Fruit fly (Drosophila melanogaster) whole organism, prepupa: Measurements from ENCODE around the gene CG18284.

Source experiments
- Blimp-1 ChIP-seq: fragments of 200-800 bp; sonication (Bioruptor generic); optimal IDR thresholded peaks from 3 replicates; lab custom pipeline; 2017; ENCODE audit warnings: missing biosample characterization, missing genetic modification characterization, mild to moderate bottlenecking, moderate library complexity, missing genetic modification reagents
- CG10631 ChIP-seq: fragments of 200-800 bp; sonication (Bioruptor generic); optimal IDR thresholded peaks from 2 replicates; lab custom pipeline; 2016; ENCODE audit warnings: missing biosample characterization, missing genetic modification characterization
- CG10669 ChIP-seq: fragments of 200-800 bp; sonication (Bioruptor generic); optimal IDR thresholded peaks from 3 replicates; lab custom pipeline; 2018; ENCODE audit warnings: missing biosample characterization, mild to moderate bottlenecking, missing genetic modification characterization, moderate library complexity
- CG11762 ChIP-seq: fragments of 200-800 bp; sonication (Bioruptor generic); optimal IDR thresholded peaks from 3 replicates; lab custom pipeline; 2016; ENCODE audit warnings: missing biosample characterization, missing genetic modification characterization; ENCODE audit not compliant: insufficient read depth
- CG15336 ChIP-seq: fragments of 200-800 bp; sonication (Bioruptor generic); IDR thresholded peaks from 2 replicates; pipeline ENCODE4 v1.3.6; 2022; ENCODE audit warnings: missing biosample characterization, missing genetic modification characterization
- CG16779 ChIP-seq: fragments of 200-800 bp; sonication (Bioruptor generic); optimal IDR thresholded peaks from 3 replicates; lab custom pipeline; 2017; ENCODE audit warnings: missing biosample characterization, mild to moderate bottlenecking, missing genetic modification characterization
- CG3032 ChIP-seq: fragments of 200-800 bp; optimal IDR thresholded peaks from 2 replicates; lab custom pipeline; 2019; ENCODE audit warnings: missing biosample characterization, mild to moderate bottlenecking, missing genetic modification characterization, moderate library complexity
- CG31627 ChIP-seq: fragments of 200-800 bp; sonication (Bioruptor generic); optimal IDR thresholded peaks from 3 replicates; lab custom pipeline; 2016; ENCODE audit warnings: missing biosample characterization, missing genetic modification characterization
- CG32006 ChIP-seq: fragments of 200-800 bp; sonication (Bioruptor generic); optimal IDR thresholded peaks from 3 replicates; lab custom pipeline; 2017; ENCODE audit warnings: missing biosample characterization, mild to moderate bottlenecking, missing genetic modification characterization
- CG34406 ChIP-seq: fragments of 200-800 bp; sonication (Bioruptor generic); optimal IDR thresholded peaks from 3 replicates; lab custom pipeline; 2016; ENCODE audit warnings: missing biosample characterization, missing genetic modification characterization
- CG3919 ChIP-seq: fragments of 200-800 bp; sonication (Bioruptor generic); optimal IDR thresholded peaks from 3 replicates; lab custom pipeline; 2016; ENCODE audit warnings: missing biosample characterization, missing genetic modification characterization
- CG6276 ChIP-seq: fragments of 200-800 bp; sonication (Bioruptor generic); optimal IDR thresholded peaks from 2 replicates; lab custom pipeline; 2017; ENCODE audit warnings: missing biosample characterization, mild to moderate bottlenecking, missing genetic modification characterization
- CG6792 ChIP-seq: fragments of 200-800 bp; sonication (Bioruptor generic); optimal IDR thresholded peaks from 3 replicates; lab custom pipeline; 2016; ENCODE audit warnings: missing biosample characterization, missing genetic modification characterization
- CG6808 ChIP-seq: fragments of 200-800 bp; sonication (Bioruptor generic); optimal IDR thresholded peaks from 3 replicates; lab custom pipeline; 2017; ENCODE audit warnings: missing biosample characterization, missing genetic modification characterization, mild to moderate bottlenecking, moderate library complexity, missing genetic modification reagents
- CG6854 ChIP-seq: fragments of 200-800 bp; sonication (Bioruptor generic); optimal IDR thresholded peaks from 2 replicates; lab custom pipeline; 2017; ENCODE audit warnings: missing biosample characterization, mild to moderate bottlenecking, missing genetic modification characterization
- CG7368 ChIP-seq: fragments of 200-800 bp; sonication (Bioruptor generic); optimal IDR thresholded peaks from 3 replicates; lab custom pipeline; 2016; ENCODE audit warnings: missing biosample characterization, missing genetic modification characterization
- CG8119 ChIP-seq: fragments of 200-800 bp; sonication (Bioruptor generic); IDR thresholded peaks from 3 replicates; pipeline ENCODE4 v1.3.6; 2022; ENCODE audit warnings: missing biosample characterization, missing genetic modification characterization
- CG8632 ChIP-seq: fragments of 200-800 bp; sonication (Bioruptor generic); optimal IDR thresholded peaks from 3 replicates; lab custom pipeline; 2016; ENCODE audit warnings: missing biosample characterization, missing genetic modification characterization
- CG9139 ChIP-seq: fragments of 200-800 bp; sonication (Bioruptor generic); optimal IDR thresholded peaks from 3 replicates; lab custom pipeline; 2017; ENCODE audit warnings: missing biosample characterization, mild to moderate bottlenecking, missing genetic modification characterization
- Eip75B ChIP-seq: fragments of 200-800 bp; sonication (Bioruptor generic); optimal IDR thresholded peaks from 3 replicates; lab custom pipeline; 2016; ENCODE audit warnings: missing biosample characterization, missing genetic modification characterization
- Eip78C ChIP-seq: fragments of 200-800 bp; sonication (Bioruptor generic); peaks from one replicate; lab custom pipeline; 2016; ENCODE audit warnings: missing biosample characterization, missing genetic modification characterization
- Eip93F ChIP-seq: fragments of 200-800 bp; sonication (Bioruptor generic); optimal IDR thresholded peaks from 2 replicates; lab custom pipeline; 2016; ENCODE audit warnings: missing biosample characterization, mild to moderate bottlenecking, missing genetic modification characterization
- Ets96B ChIP-seq: fragments of 200-800 bp; optimal IDR thresholded peaks from 2 replicates; lab custom pipeline; 2019; ENCODE audit warnings: missing biosample characterization, mild to moderate bottlenecking, missing genetic modification characterization, moderate library complexity
- Gug ChIP-seq: fragments of 200-800 bp; sonication (Bioruptor generic); IDR thresholded peaks from 2 replicates; pipeline ENCODE4 v1.3.6; 2022; ENCODE audit warnings: missing biosample characterization, missing genetic modification characterization
- Hr4 ChIP-seq: fragments of 200-800 bp; sonication (Bioruptor generic); optimal IDR thresholded peaks from 3 replicates; lab custom pipeline; 2016; ENCODE audit warnings: missing biosample characterization, missing genetic modification characterization
- Met ChIP-seq: fragments of 200-800 bp; sonication (Bioruptor generic); optimal IDR thresholded peaks from 3 replicates; lab custom pipeline; 2016; ENCODE audit warnings: missing biosample characterization, missing genetic modification characterization
- OdsH ChIP-seq: fragments of 200-800 bp; sonication (Bioruptor generic); optimal IDR thresholded peaks from 3 replicates; lab custom pipeline; 2016; ENCODE audit warnings: missing biosample characterization, missing genetic modification characterization
- Smox ChIP-seq: fragments of 200-800 bp; sonication (Bioruptor generic); optimal IDR thresholded peaks from 3 replicates; lab custom pipeline; 2016; ENCODE audit warnings: missing biosample characterization, missing genetic modification characterization
- Sox102F ChIP-seq: fragments of 200-800 bp; sonication (Bioruptor generic); optimal IDR thresholded peaks from 2 replicates; lab custom pipeline; 2016; ENCODE audit warnings: missing biosample characterization, mild to moderate bottlenecking, missing genetic modification characterization
- Sox14 ChIP-seq: fragments of 200-800 bp; sonication (Bioruptor generic); optimal IDR thresholded peaks from 3 replicates; lab custom pipeline; 2016; ENCODE audit warnings: missing biosample characterization, missing genetic modification characterization
- Sox15 ChIP-seq: fragments of 200-800 bp; sonication (Bioruptor generic); optimal IDR thresholded peaks from 3 replicates; lab custom pipeline; 2016; ENCODE audit warnings: missing biosample characterization, missing genetic modification characterization
- achi ChIP-seq: fragments of 200-800 bp; sonication (Bioruptor generic); optimal IDR thresholded peaks from 3 replicates; lab custom pipeline; 2016; ENCODE audit warnings: missing biosample characterization, missing genetic modification characterization
- acj6 ChIP-seq: fragments of 200-800 bp; sonication (Bioruptor generic); optimal IDR thresholded peaks from 3 replicates; lab custom pipeline; 2016; ENCODE audit warnings: missing biosample characterization, missing genetic modification characterization
- cyc ChIP-seq: fragments of 200-800 bp; sonication (Bioruptor generic); optimal IDR thresholded peaks from 3 replicates; lab custom pipeline; 2016; ENCODE audit warnings: missing biosample characterization, missing genetic modification characterization
- dsx ChIP-seq: fragments of 200-800 bp; optimal IDR thresholded peaks from 3 replicates; lab custom pipeline; 2019; ENCODE audit warnings: missing biosample characterization, mild to moderate bottlenecking, missing genetic modification characterization, moderate library complexity; ENCODE audit not compliant: poor library complexity, severe bottlenecking
- eg ChIP-seq: fragments of 200-800 bp; sonication (Bioruptor generic); IDR thresholded peaks from 3 replicates; pipeline ENCODE4 v1.3.6; 2022; ENCODE audit warnings: missing biosample characterization, missing genetic modification characterization
- esn ChIP-seq: fragments of 200-800 bp; sonication (Bioruptor generic); optimal IDR thresholded peaks from 2 replicates; lab custom pipeline; 2016; ENCODE audit warnings: missing biosample characterization, mild to moderate bottlenecking, missing genetic modification characterization, moderate library complexity
- fd59A ChIP-seq: fragments of 200-800 bp; sonication (Bioruptor generic); optimal IDR thresholded peaks from 2 replicates; lab custom pipeline; 2017; ENCODE audit warnings: missing biosample characterization, mild to moderate bottlenecking, missing genetic modification characterization, missing genetic modification reagents
- fd85E ChIP-seq: fragments of 200-800 bp; sonication (Bioruptor generic); optimal IDR thresholded peaks from 3 replicates; lab custom pipeline; 2016; ENCODE audit warnings: missing biosample characterization, missing genetic modification characterization
- fkh ChIP-seq: fragments of 200-800 bp; sonication (Bioruptor generic); optimal IDR thresholded peaks from 3 replicates; lab custom pipeline; 2017; ENCODE audit warnings: missing biosample characterization, mild to moderate bottlenecking, missing genetic modification characterization, moderate library complexity
- net ChIP-seq: fragments of 200-800 bp; sonication (Bioruptor generic); optimal IDR thresholded peaks from 3 replicates; lab custom pipeline; 2016; ENCODE audit warnings: missing biosample characterization, missing genetic modification characterization
- pdm3 ChIP-seq: fragments of 200-800 bp; sonication (Bioruptor generic); optimal IDR thresholded peaks from 3 replicates; lab custom pipeline; 2016; ENCODE audit warnings: missing biosample characterization, missing genetic modification characterization
- salr ChIP-seq, 2 experiments: fragments of 200-800 bp; sonication (Bioruptor generic); optimal IDR thresholded peaks; 3 replicates each; lab custom pipeline; 2016 to 2018; ENCODE audit warnings: missing biosample characterization in 2 of 2, missing genetic modification characterization in 2 of 2, mild to moderate bottlenecking in 1 of 2
- spab ChIP-seq: fragments of 200-800 bp; sonication (Bioruptor generic); optimal IDR thresholded peaks from 2 replicates; lab custom pipeline; 2017; ENCODE audit warnings: missing biosample characterization, mild to moderate bottlenecking, missing genetic modification characterization, missing genetic modification reagents
- ss ChIP-seq, 2 experiments: fragments of 200-800 bp; sonication (Bioruptor generic); optimal IDR thresholded peaks; 2 replicates in 1 of 2; 3 replicates in 1 of 2; lab custom pipeline; 2017 to 2018; ENCODE audit warnings: mild to moderate bottlenecking in 2 of 2, missing biosample characterization in 2 of 2, missing genetic modification characterization in 2 of 2, moderate library complexity in 1 of 2
- svp ChIP-seq: fragments of 200-800 bp; sonication (Bioruptor generic); peaks from one replicate; lab custom pipeline; 2016; ENCODE audit warnings: missing biosample characterization, missing genetic modification characterization

CG18284 gene

dm6 chr2L:10613104-10613503 is 30.7 kb upstream of the CG18284 start:
- peak; percentile 58 for TF ChIP-seq svp (GFP tag; lab: Kevin White, UChicago)
- TF ChIP-seq Eip78C (GFP tag; lab: Kevin White, UChicago): peak; percentile 17
- peak; percentile 16 for TF ChIP-seq CG6808 (GFP tag; lab: Kevin White, UChicago)
- TF ChIP-seq ss (GFP tag; optimal IDR thresholded peaks at IDR 0.05; lab: Kevin White, UChicago): peak in 1 of 2 experiments; percentile 2
- peak; percentile 19 for TF ChIP-seq CG6854 (GFP tag; lab: Kevin White, UChicago)
- no peak for TF ChIP-seq achi (GFP tag; lab: Kevin White, UChicago)
- no peak for TF ChIP-seq Eip93F (GFP tag; lab: Kevin White, UChicago)
- peak; percentile 19 for TF ChIP-seq Blimp-1 (GFP tag; lab: Kevin White, UChicago)
- no peak for TF ChIP-seq CG6276
- TF ChIP-seq cyc: no peak
- TF ChIP-seq Sox102F: peak; percentile 37
- TF ChIP-seq, all 60 proteins: peak for 7

- TF ChIP-seq CG3032 (peak; percentile 26), fkh (GFP tag; lab: Kevin White, UChicago) (peak; percentile 48), acj6 (GFP tag; lab: Kevin White, UChicago) (peak; percentile 17), CG10631 (peak; percentile 35), Eip78C (GFP tag; lab: Kevin White, UChicago) (peak; percentile 61), Eip75B (GFP tag; lab: Kevin White, UChicago) (no peak), CG6808 (GFP tag; lab: Kevin White, UChicago) (peak; percentile 5), CG10669 (GFP tag; lab: Kevin White, UChicago) (peak; percentile 15), Hr4 (GFP tag; lab: Kevin White, UChicago) (no peak), OdsH (peak; percentile 28), svp (GFP tag; lab: Kevin White, UChicago) (no peak), CG15336 (GFP tag; lab: Robert Waterston, UW) (peak; percentile 38), CG6276 (peak; percentile 23), Ets96B (tag; lab: Kevin White, UChicago) (peak; percentile 16), dsx (peak; percentile 3), esn (GFP tag; lab: Kevin White, UChicago) (peak; percentile 3), salr (GFP tag; optimal IDR thresholded peaks at IDR 0.05; lab: Kevin White, UChicago) (peak in 1 of 2 experiments; percentile 17), Gug (GFP tag; lab: Robert Waterston, UW) (no peak), CG32006 (peak; percentile 45), cyc (no peak), CG7368 (GFP tag; lab: Kevin White, UChicago) (no peak), net (GFP tag; lab: Kevin White, UChicago) (no peak), achi (GFP tag; lab: Kevin White, UChicago) (peak; percentile 20), eg (GFP tag; lab: Robert Waterston, UW) (0 out of 3 replicates have a peak, but pooled peaks have one; percentile 7), fd59A (no peak), pdm3 (GFP tag; lab: Kevin White, UChicago) (peak; percentile 7)
These were observed 28.9 kb upstream of the CG18284 start for dm6 chr2L:10614660-10615479.

dm6 chr2L:10615889-10616288 is 27.9 kb upstream of the CG18284 start:
- peak; percentile 62 for TF ChIP-seq CG15336 (GFP tag; lab: Robert Waterston, UW)
- peak; percentile 67 for TF ChIP-seq CG6792 (GFP tag; lab: Kevin White, UChicago)
- TF ChIP-seq CG6808 (GFP tag; lab: Kevin White, UChicago): peak; percentile 42
- TF ChIP-seq CG11762 (GFP tag; lab: Kevin White, UChicago): peak; percentile 18
- TF ChIP-seq svp (GFP tag; lab: Kevin White, UChicago): peak; percentile 88
- peak; percentile 55 for TF ChIP-seq CG31627 (GFP tag; lab: Kevin White, UChicago)
- TF ChIP-seq Sox14 (GFP tag; lab: Kevin White, UChicago): peak; percentile 53
- TF ChIP-seq spab (GFP tag; lab: Kevin White, UChicago): peak; percentile 52
- TF ChIP-seq Sox15: peak; percentile 30
- peak; percentile 57 for TF ChIP-seq achi (GFP tag; lab: Kevin White, UChicago)
- peak; percentile 24 for TF ChIP-seq CG16779
- peak; percentile 79 for TF ChIP-seq Met (GFP tag; lab: Kevin White, UChicago)
- no peak for TF ChIP-seq fd85E (GFP tag; lab: Kevin White, UChicago)
- TF ChIP-seq CG8119 (GFP tag; lab: Robert Waterston, UW): peak; percentile 77
- TF ChIP-seq cyc: peak; percentile 48
- no peak for TF ChIP-seq Eip93F (GFP tag; lab: Kevin White, UChicago)
- peak; percentile 71 for TF ChIP-seq CG34406 (GFP tag; lab: Kevin White, UChicago)
- no peak for TF ChIP-seq CG9139
- peak; percentile 69 for TF ChIP-seq Smox (GFP tag; lab: Kevin White, UChicago)
- peak; percentile 54 for TF ChIP-seq CG8632 (GFP tag; lab: Kevin White, UChicago)
- peak; percentile 62 for TF ChIP-seq CG3919 (GFP tag; lab: Kevin White, UChicago)
- TF ChIP-seq Eip75B (GFP tag; lab: Kevin White, UChicago): peak; percentile 67
